Fruit fly (Drosophila melanogaster) whole organism, embryonic: ENCODE measurements around the gene CG34282.

ENCODE experiments used
- BtbVII ChIP-seq: fragments of 200-800 bp; sonication (Bioruptor generic); optimal IDR thresholded peaks from 3 replicates; lab custom pipeline; 2017; ENCODE audit warnings: missing biosample characterization, mild to moderate bottlenecking, missing genetic modification characterization
- CG10321 ChIP-seq: fragments of 200-800 bp; sonication (Bioruptor generic); IDR thresholded peaks from 2 replicates; pipeline ENCODE4 v1.3.6; 2022; ENCODE audit warnings: missing biosample characterization, missing genetic modification characterization
- CG10431 ChIP-seq: fragments of 200-800 bp; sonication (Bioruptor generic); optimal IDR thresholded peaks from 3 replicates; lab custom pipeline; 2018; ENCODE audit warnings: missing biosample characterization, mild to moderate bottlenecking, missing genetic modification characterization
- CG11247 ChIP-seq: fragments of 200-800 bp; sonication (Bioruptor generic); IDR thresholded peaks from 2 replicates; pipeline ENCODE4 v1.3.6; 2022; ENCODE audit warnings: missing biosample characterization, missing genetic modification characterization
- CG12236 ChIP-seq: fragments of 200-800 bp; sonication (Bioruptor generic); optimal IDR thresholded peaks from 2 replicates; lab custom pipeline; 2016; ENCODE audit warnings: missing biosample characterization, missing genetic modification characterization
- CG12391 ChIP-seq: fragments of 200-800 bp; sonication (Bioruptor generic); optimal IDR thresholded peaks from 3 replicates; lab custom pipeline; 2018; ENCODE audit warnings: missing biosample characterization, mild to moderate bottlenecking, missing genetic modification characterization, moderate library complexity
- CG1529 ChIP-seq: fragments of 200-800 bp; sonication (Bioruptor generic); optimal IDR thresholded peaks from 3 replicates; lab custom pipeline; 2018; ENCODE audit warnings: missing biosample characterization, missing genetic modification characterization
- CG15514 ChIP-seq: fragments of 200-800 bp; sonication (Bioruptor generic); optimal IDR thresholded peaks from 3 replicates; lab custom pipeline; 2017; ENCODE audit warnings: missing biosample characterization, missing genetic modification characterization, mild to moderate bottlenecking, moderate library complexity, missing genetic modification reagents
- CG16813 ChIP-seq: fragments of 200-800 bp; sonication (Bioruptor generic); IDR thresholded peaks from 3 replicates; pipeline ENCODE4 v1.3.6; 2022; ENCODE audit warnings: missing biosample characterization, missing genetic modification characterization; ENCODE audit not compliant: partially characterized antibody
- CG1832 ChIP-seq: fragments of 200-800 bp; sonication (Bioruptor generic); optimal IDR thresholded peaks from 2 replicates; lab custom pipeline; 2017; ENCODE audit warnings: missing biosample characterization, mild to moderate bottlenecking, missing genetic modification characterization, inconsistent platforms
- CG18764 ChIP-seq: fragments of 200-800 bp; sonication (Bioruptor generic); optimal IDR thresholded peaks from 3 replicates; lab custom pipeline; 2016; ENCODE audit warnings: missing biosample characterization, missing genetic modification characterization
- CG2199 ChIP-seq: fragments of 200-800 bp; sonication (Bioruptor generic); IDR thresholded peaks from 3 replicates; pipeline ENCODE4 v1.3.6; 2022; ENCODE audit warnings: missing biosample characterization, missing genetic modification characterization
- CG3065 ChIP-seq: fragments of 200-800 bp; sonication (Bioruptor generic); optimal IDR thresholded peaks from 2 replicates; lab custom pipeline; 2016; ENCODE audit warnings: missing biosample characterization, missing genetic modification characterization
- CG31388 ChIP-seq: fragments of 200-800 bp; sonication (Bioruptor generic); optimal IDR thresholded peaks from 2 replicates; lab custom pipeline; 2016; ENCODE audit warnings: missing biosample characterization, missing genetic modification characterization
- CG3163 ChIP-seq: fragments of 200-800 bp; sonication (Bioruptor generic); optimal IDR thresholded peaks from 3 replicates; lab custom pipeline; 2016; ENCODE audit warnings: missing biosample characterization, missing genetic modification characterization
- CG3407 ChIP-seq: fragments of 200-800 bp; sonication (Bioruptor generic); optimal IDR thresholded peaks from 2 replicates; lab custom pipeline; 2018; ENCODE audit warnings: missing biosample characterization, mild to moderate bottlenecking, missing genetic modification characterization
- CG4730 ChIP-seq: fragments of 200-800 bp; sonication (Bioruptor generic); IDR thresholded peaks from 2 replicates; pipeline ENCODE4 v1.3.6; 2022; ENCODE audit warnings: missing biosample characterization, missing genetic modification characterization
- CG7372 ChIP-seq: fragments of 200-800 bp; sonication (Bioruptor generic); IDR thresholded peaks from 2 replicates; pipeline ENCODE4 v1.3.6; 2022; ENCODE audit warnings: missing biosample characterization, missing genetic modification characterization
- CG8388 ChIP-seq: fragments of 200-800 bp; sonication (Bioruptor generic); optimal IDR thresholded peaks from 2 replicates; lab custom pipeline; 2019; ENCODE audit warnings: missing biosample characterization, mild to moderate bottlenecking, missing genetic modification characterization, moderate library complexity
- CG8944 ChIP-seq: fragments of 200-800 bp; sonication (Bioruptor generic); optimal IDR thresholded peaks from 3 replicates; lab custom pipeline; 2016; ENCODE audit warnings: missing biosample characterization, missing genetic modification characterization
- CG9215 ChIP-seq: fragments of 200-800 bp; sonication (Bioruptor generic); IDR thresholded peaks from 2 replicates; pipeline ENCODE4 v1.3.6; 2022; ENCODE audit warnings: missing biosample characterization, missing genetic modification characterization
- D19B ChIP-seq: fragments of 200-800 bp; sonication (Bioruptor generic); optimal IDR thresholded peaks from 2 replicates; lab custom pipeline; 2017; ENCODE audit warnings: missing biosample characterization, mild to moderate bottlenecking, missing genetic modification characterization
- Dek ChIP-seq: fragments of 200-800 bp; sonication (Bioruptor generic); optimal IDR thresholded peaks from 3 replicates; lab custom pipeline; 2019; ENCODE audit warnings: missing biosample characterization, mild to moderate bottlenecking, missing genetic modification characterization, moderate library complexity
- E2f2 ChIP-seq: fragments of 200-800 bp; sonication (Bioruptor generic); IDR thresholded peaks from 2 replicates; pipeline ENCODE4 v1.3.6; 2022; ENCODE audit warnings: missing biosample characterization, missing genetic modification characterization
- HLH3B ChIP-seq: fragments of 200-800 bp; sonication (Bioruptor generic); IDR thresholded peaks from 2 replicates; pipeline ENCODE4 v1.3.6; 2022; ENCODE audit warnings: missing biosample characterization, missing genetic modification characterization
- Hand ChIP-seq: fragments of 200-800 bp; sonication (Bioruptor generic); optimal IDR thresholded peaks from 2 replicates; lab custom pipeline; 2017; ENCODE audit warnings: mild to moderate bottlenecking, missing biosample characterization, missing genetic modification reagents, missing genetic modification characterization
- Hey ChIP-seq: fragments of 200-800 bp; sonication (Bioruptor generic); optimal IDR thresholded peaks from 3 replicates; lab custom pipeline; 2018; ENCODE audit warnings: missing biosample characterization, mild to moderate bottlenecking, missing genetic modification characterization
- Hsf ChIP-seq: fragments of 200-800 bp; sonication (Bioruptor generic); optimal IDR thresholded peaks from 3 replicates; lab custom pipeline; 2016; ENCODE audit warnings: missing biosample characterization, missing genetic modification characterization
- Mrtf ChIP-seq: fragments of 200-800 bp; sonication (Bioruptor generic); IDR thresholded peaks from 3 replicates; pipeline ENCODE4 v1.3.6; 2022; ENCODE audit warnings: missing biosample characterization, missing genetic modification characterization
- Nf-YC ChIP-seq: fragments of 200-800 bp; optimal IDR thresholded peaks from 3 replicates; lab custom pipeline; 2019; ENCODE audit warnings: missing biosample characterization, mild to moderate bottlenecking, missing genetic modification characterization, moderate library complexity
- Oli ChIP-seq: fragments of 200-800 bp; sonication (Bioruptor generic); optimal IDR thresholded peaks from 2 replicates; lab custom pipeline; 2018; ENCODE audit warnings: missing biosample characterization, mild to moderate bottlenecking, missing genetic modification characterization, moderate library complexity
- Side ChIP-seq: fragments of 200-800 bp; sonication (Bioruptor generic); optimal IDR thresholded peaks from 2 replicates; lab custom pipeline; 2016; ENCODE audit warnings: missing biosample characterization, missing genetic modification characterization
- aop ChIP-seq: fragments of 200-800 bp; sonication (Bioruptor generic); IDR thresholded peaks from 2 replicates; pipeline ENCODE4 v1.3.6; 2022; ENCODE audit warnings: missing biosample characterization, missing genetic modification characterization
- bowl ChIP-seq: fragments of 200-800 bp; sonication (Bioruptor generic); IDR thresholded peaks from 2 replicates; pipeline ENCODE4 v1.3.6; 2022; ENCODE audit warnings: missing biosample characterization, missing genetic modification characterization
- cad ChIP-seq: fragments of >200 bp; optimal IDR thresholded peaks from 2 replicates; lab custom pipeline; 2017; ENCODE audit warnings: missing biosample characterization, missing genetic modification characterization
- corto ChIP-seq: fragments of 200-800 bp; sonication (Bioruptor generic); optimal IDR thresholded peaks from 2 replicates; lab custom pipeline; 2016; ENCODE audit warnings: missing biosample characterization, mild to moderate bottlenecking, missing genetic modification characterization, moderate library complexity
- en ChIP-seq: fragments of 200-800 bp; sonication (Bioruptor generic); optimal IDR thresholded peaks from 2 replicates; lab custom pipeline; 2016; ENCODE audit warnings: missing biosample characterization, missing genetic modification characterization
- ewg ChIP-seq: fragments of 200-800 bp; sonication (Bioruptor generic); optimal IDR thresholded peaks from 3 replicates; lab custom pipeline; 2017; ENCODE audit warnings: mild to moderate bottlenecking, missing biosample characterization, missing genetic modification reagents, missing genetic modification characterization
- gsb ChIP-seq: fragments of 200-800 bp; sonication (Bioruptor generic); IDR thresholded peaks from 2 replicates; pipeline ENCODE4 v1.3.6; 2022; ENCODE audit warnings: missing biosample characterization, missing genetic modification characterization
- gsb-n ChIP-seq: fragments of 200-800 bp; sonication (Bioruptor generic); optimal IDR thresholded peaks from 3 replicates; lab custom pipeline; 2018; ENCODE audit warnings: missing biosample characterization, mild to moderate bottlenecking, missing genetic modification characterization
- ind ChIP-seq: fragments of 200-800 bp; sonication (Bioruptor generic); optimal IDR thresholded peaks from 3 replicates; lab custom pipeline; 2016; ENCODE audit warnings: missing biosample characterization, missing genetic modification characterization
- lilli ChIP-seq: fragments of 200-800 bp; sonication (Bioruptor generic); optimal IDR thresholded peaks from 3 replicates; lab custom pipeline; 2016; ENCODE audit warnings: missing biosample characterization, missing genetic modification characterization
- lov ChIP-seq, 2 experiments: fragments of 200-800 bp in 1 of 2; fragments of >200 bp in 1 of 2; sonication (Bioruptor generic) in 1 of 2; IDR thresholded peaks in 1 of 2; optimal IDR thresholded peaks in 1 of 2; 2 replicates in 1 of 2; 3 replicates in 1 of 2; pipeline versions ENCODE4 v1.3.6 to Lab custom; 2017 to 2022; ENCODE audit warnings: missing biosample characterization in 1 of 2, missing genetic modification characterization in 1 of 2
- mirr ChIP-seq: fragments of 200-800 bp; sonication (Bioruptor generic); optimal IDR thresholded peaks from 3 replicates; lab custom pipeline; 2018; ENCODE audit warnings: missing biosample characterization, mild to moderate bottlenecking, missing genetic modification characterization
- oc ChIP-seq: fragments of 200-800 bp; sonication (Bioruptor generic); optimal IDR thresholded peaks from 2 replicates; lab custom pipeline; 2018; ENCODE audit warnings: missing biosample characterization, mild to moderate bottlenecking, missing genetic modification characterization, moderate library complexity
- onecut ChIP-seq: fragments of 200-800 bp; sonication (Bioruptor generic); IDR thresholded peaks from 2 replicates; pipeline ENCODE4 v1.3.6; 2022; ENCODE audit warnings: missing biosample characterization, missing genetic modification characterization
- sc ChIP-seq, 3 experiments: fragments of >200 bp in 2 of 3; fragments of 200-800 bp in 1 of 3; sonication (Bioruptor generic) in 1 of 3; optimal IDR thresholded peaks; 2 replicates in 2 of 3; 3 replicates in 1 of 3; lab custom pipeline; 2017; ENCODE audit warnings: mild to moderate bottlenecking in 1 of 3, missing biosample characterization in 1 of 3, missing genetic modification characterization in 1 of 3, missing genetic modification reagents in 1 of 3
- zen2 ChIP-seq: fragments of 200-800 bp; sonication (Bioruptor generic); IDR thresholded peaks from 3 replicates; pipeline ENCODE4 v1.3.6; 2022; ENCODE audit warnings: missing biosample characterization, missing genetic modification characterization; ENCODE audit not compliant: partially characterized antibody
- zfh2 ChIP-seq: fragments of 200-800 bp; sonication (Bioruptor generic); optimal IDR thresholded peaks from 2 replicates; lab custom pipeline; 2016; ENCODE audit warnings: missing biosample characterization, missing genetic modification characterization

CG34282 gene

DNA sequence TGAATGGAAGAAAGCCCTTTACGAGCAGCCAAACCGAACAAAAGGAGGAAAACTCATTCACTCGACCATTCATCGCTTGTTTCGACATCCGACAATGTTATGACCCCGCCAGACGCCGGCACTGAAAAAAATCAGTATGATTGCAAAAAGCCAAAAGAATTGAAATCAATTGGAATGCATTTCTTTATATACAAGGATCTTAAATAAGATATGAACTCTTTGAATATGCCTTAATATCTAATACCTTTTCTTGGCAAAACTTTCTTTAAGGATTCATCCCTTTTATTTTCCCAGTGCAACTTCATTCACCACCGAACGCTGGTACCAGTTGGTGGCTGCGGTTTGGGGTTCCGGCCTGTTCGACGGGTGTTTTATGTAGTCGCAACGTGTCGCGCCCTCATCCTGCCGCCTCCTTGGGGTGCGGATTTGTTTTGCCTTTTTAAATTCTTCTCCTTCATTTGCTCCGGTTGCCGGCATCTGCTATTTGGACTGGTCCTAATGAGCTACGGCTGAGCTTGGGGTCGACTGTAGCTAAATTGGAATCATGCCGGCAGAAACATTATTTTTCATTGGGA, 24.8 kb downstream of the CG34282 start (continued):
- TF ChIP-seq Nf-YC (tag; lab: Kevin White, UChicago) (peak; percentile 76), CG1832 (GFP tag; lab: Kevin White, UChicago) (no peak), gsb-n (tag; lab: Kevin White, UChicago) (peak; percentile 74), corto (peak; percentile 17), CG8944 (peak; percentile 69), E2f2 (GFP tag; lab: Robert Waterston, UW) (peak; percentile 63), CG3065 (no peak), lov (optimal IDR thresholded peaks at IDR 0.05; lab: Kevin White, UChicago) (no peak), lov (GFP tag; IDR thresholded peaks at IDR 0.05; lab: Robert Waterston, UW) (0 out of 3 replicates have a peak, but pooled peaks have one; percentile 12), CG16813 (no peak), ewg (GFP tag; lab: Kevin White, UChicago) (peak; percentile 69), bowl (GFP tag; lab: Robert Waterston, UW) (no peak; the same call in 1 of the 2 replicates), Hsf (GFP tag; lab: Kevin White, UChicago) (peak; percentile 82), Hand (GFP tag; lab: Kevin White, UChicago) (peak; percentile 94), Side (GFP tag; lab: Kevin White, UChicago) (peak; percentile 81), CG12391 (tag; lab: Kevin White, UChicago) (peak; percentile 87), CG9215 (GFP tag; lab: Robert Waterston, UW) (peak; percentile 63), gsb (0 out of 2 replicates have a peak, but pooled peaks have one; percentile 50), cad (GFP tag; lab: Kevin White, UChicago) (no peak), CG3407 (GFP tag; lab: Kevin White, UChicago) (peak; percentile 70), Mrtf (GFP tag; lab: Robert Waterston, UW) (peak; percentile 84), zfh2 (GFP tag; lab: Kevin White, UChicago) (peak; percentile 78), CG12236 (GFP tag; lab: Kevin White, UChicago) (peak; percentile 47), lilli (GFP tag; lab: Kevin White, UChicago) (peak; percentile 88), CG8388 (peak; percentile 81), CG10431 (GFP tag; lab: Kevin White, UChicago) (peak; percentile 61), CG1529 (peak; percentile 71), CG18764 (GFP tag; lab: Kevin White, UChicago) (peak; percentile 57), CG4730 (GFP tag; lab: Robert Waterston, UW) (peak; percentile 74; the same call in 1 of the 2 replicates), CG2199 (GFP tag; lab: Robert Waterston, UW) (no peak), oc (tag; lab: Kevin White, UChicago) (peak; percentile 78), en (peak; percentile 56), zen2 (GFP tag; lab: Robert Waterston, UW) (no peak), HLH3B (peak; percentile 88), CG3163 (GFP tag; lab: Kevin White, UChicago) (peak; percentile 63), ind (peak; percentile 82), onecut (GFP tag; lab: Robert Waterston, UW) (peak; percentile 82), Hey (tag; lab: Kevin White, UChicago) (peak; percentile 91), CG7372 (peak; percentile 72), CG11247 (GFP tag; lab: Robert Waterston, UW) (peak; percentile 74), Dek (peak; percentile 89), Oli (peak; percentile 82), sc (optimal IDR thresholded peaks at IDR 0.05; lab: Kevin White, UChicago) (no peak), sc (GFP tag; optimal IDR thresholded peaks at IDR 0.05; lab: Kevin White, UChicago) (peak; percentile 58), CG10321 (GFP tag; lab: Robert Waterston, UW) (peak; percentile 56), CG31388 (GFP tag; lab: Kevin White, UChicago) (no peak), aop (GFP tag; lab: Robert Waterston, UW) (no peak), BtbVII (GFP tag; lab: Kevin White, UChicago) (peak; percentile 89), D19B (GFP tag; lab: Kevin White, UChicago) (peak; percentile 53), mirr (GFP tag; lab: Kevin White, UChicago) (peak; percentile 82), CG15514 (GFP tag; lab: Kevin White, UChicago) (peak; percentile 77)
